Fruit fly (Drosophila melanogaster) whole organism, pupa: ENCODE results near the gene NimB4.

ENCODE experiments used
- CG10348 ChIP-seq: fragments of 200-800 bp; sonication (Bioruptor generic); IDR thresholded peaks from 2 replicates; pipeline ENCODE4 v1.3.6; 2022; ENCODE audit warnings: missing biosample characterization, missing genetic modification characterization
- CG12605 ChIP-seq: fragments of 200-800 bp; sonication (Bioruptor generic); IDR thresholded peaks from 2 replicates; pipeline ENCODE4 v1.3.6; 2022; ENCODE audit warnings: missing biosample characterization, missing genetic modification characterization
- CG13204 ChIP-seq: fragments of 200-800 bp; sonication (Bioruptor generic); optimal IDR thresholded peaks from 2 replicates; lab custom pipeline; 2018; ENCODE audit warnings: missing biosample characterization, mild to moderate bottlenecking, missing genetic modification characterization, moderate library complexity
- CG14655 ChIP-seq: fragments of 200-800 bp; sonication (Bioruptor generic); optimal IDR thresholded peaks from 3 replicates; lab custom pipeline; 2017; ENCODE audit warnings: mild to moderate bottlenecking, missing biosample characterization, missing genetic modification reagents, missing genetic modification characterization
- CG15710 ChIP-seq: fragments of 200-800 bp; sonication (Bioruptor generic); optimal IDR thresholded peaks from 2 replicates; lab custom pipeline; 2018; ENCODE audit warnings: missing biosample characterization, mild to moderate bottlenecking, missing genetic modification characterization, moderate library complexity
- CG34367 ChIP-seq: fragments of 200-800 bp; sonication (Bioruptor generic); optimal IDR thresholded peaks from 2 replicates; lab custom pipeline; 2018; ENCODE audit warnings: missing biosample characterization, mild to moderate bottlenecking, missing genetic modification characterization
- CG4496 ChIP-seq: fragments of 200-800 bp; sonication (Bioruptor generic); IDR thresholded peaks from 3 replicates; pipeline ENCODE4 v1.3.6; 2022; ENCODE audit warnings: missing biosample characterization, missing genetic modification characterization
- CG9948 ChIP-seq: fragments of 200-800 bp; sonication (Bioruptor generic); optimal IDR thresholded peaks from 2 replicates; lab custom pipeline; 2018; ENCODE audit warnings: missing biosample characterization, mild to moderate bottlenecking, missing genetic modification characterization, moderate library complexity
- D1 ChIP-seq: fragments of 200-800 bp; sonication (Bioruptor generic); optimal IDR thresholded peaks from 2 replicates; lab custom pipeline; 2018; ENCODE audit warnings: missing biosample characterization, mild to moderate bottlenecking, missing genetic modification characterization, moderate library complexity
- EcR ChIP-seq: fragments of 200-800 bp; sonication (Bioruptor generic); optimal IDR thresholded peaks from 3 replicates; lab custom pipeline; 2019; ENCODE audit warnings: missing biosample characterization, missing genetic modification characterization, mild to moderate bottlenecking, moderate library complexity, missing genetic modification reagents
- Pif1A ChIP-seq: fragments of 200-800 bp; sonication (Bioruptor generic); optimal IDR thresholded peaks from 3 replicates; lab custom pipeline; 2016; ENCODE audit warnings: missing biosample characterization, missing genetic modification characterization
- Pif1B ChIP-seq: fragments of 200-800 bp; sonication (Bioruptor generic); optimal IDR thresholded peaks from 3 replicates; lab custom pipeline; 2016; ENCODE audit warnings: missing biosample characterization, missing genetic modification characterization
- rn ChIP-seq: fragments of 200-800 bp; sonication (Bioruptor generic); IDR thresholded peaks from 2 replicates; pipeline ENCODE4 v1.3.6; 2022; ENCODE audit warnings: missing biosample characterization, missing genetic modification characterization

DNA sequence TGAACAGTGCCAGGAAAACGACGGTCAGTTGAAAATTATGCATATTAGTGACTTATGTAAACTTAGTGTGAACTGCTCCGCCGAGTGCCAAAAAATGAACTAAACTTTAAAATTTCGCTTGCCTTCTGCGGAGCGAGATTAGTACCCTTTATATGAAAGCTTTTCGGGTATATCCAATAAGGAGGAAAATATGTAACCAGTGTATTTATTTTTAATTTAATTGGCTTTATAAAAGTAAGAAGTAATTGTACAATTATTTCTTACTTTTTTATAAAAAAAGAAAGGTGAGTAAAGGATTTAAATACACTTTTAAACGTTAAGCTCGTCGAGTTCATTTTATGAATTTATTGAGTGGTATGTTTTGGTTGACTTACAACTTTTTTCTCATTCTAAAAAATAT, 3.1 kb upstream of the NimB4 start, which contains the start of gene He:
- TF ChIP-seq CG15710 (tag; lab: Kevin White, UChicago) = no peak
- no peak for TF ChIP-seq rn
- no peak for TF ChIP-seq CG13204
- TF ChIP-seq D1 (tag; lab: Kevin White, UChicago) = no peak
- no peak for TF ChIP-seq CG4496 (GFP tag; lab: Robert Waterston, UW)
- TF ChIP-seq CG14655 (GFP tag; lab: Kevin White, UChicago) = no peak
- TF ChIP-seq EcR (GFP tag; lab: Kevin White, UChicago) = no peak
- TF ChIP-seq Pif1A (GFP tag; lab: Kevin White, UChicago) = no peak
- no peak for TF ChIP-seq CG9948
- no peak for TF ChIP-seq CG34367 (tag; lab: Kevin White, UChicago)
- no peak for TF ChIP-seq CG12605
- no peak for TF ChIP-seq CG10348 (GFP tag; lab: Robert Waterston, UW)
- no peak for TF ChIP-seq Pif1B
